Worm (Caenorhabditis elegans): ENCODE data around the gene R160.12.

Gene R160.12

ce11 chrX:4362522-4362921, 15.1 kb downstream of the R160.12 start, which contains the start of gene F14H12.7:
F14H12.7 (minus strand) TSS chrX:4362622.
- no peak for TF ChIP-seq hlh-4 (tag; optimal IDR thresholded peaks at IDR 0.05)
- no peak for TF ChIP-seq nhr-12 (tag; optimal IDR thresholded peaks at IDR 0.05)
- no peak for TF ChIP-seq Y116A8C.19 (tag; optimal IDR thresholded peaks at IDR 0.05; ENCODE audit: borderline replicate concordance)
- TF ChIP-seq snpc-4 (tag; optimal IDR thresholded peaks at IDR 0.05), result no peak
- TF ChIP-seq aha-1 (tag; optimal IDR thresholded peaks at IDR 0.05), result no peak
- no peak for TF ChIP-seq efl-3 (GFP tag; optimal IDR thresholded peaks at IDR 0.05)
- no peak for TF ChIP-seq ama-1 (optimal IDR thresholded peaks at IDR 0.05)
- no peak for TF ChIP-seq rnt-1 (tag; optimal IDR thresholded peaks at IDR 0.05)
- TF ChIP-seq tbx-2 (tag; optimal IDR thresholded peaks at IDR 0.05), result no peak
- TF ChIP-seq blmp-1 (tag; optimal IDR thresholded peaks at IDR 0.05), result no peak
- no peak for TF ChIP-seq grh-1 (GFP tag; IDR thresholded peaks at IDR 0.05)
- no peak for TF ChIP-seq ceh-82 (tag; optimal IDR thresholded peaks at IDR 0.05)
- no peak for TF ChIP-seq sox-4 (tag; optimal IDR thresholded peaks at IDR 0.05)
- no peak for TF ChIP-seq sup-37 (GFP tag; optimal IDR thresholded peaks at IDR 0.05)
- TF ChIP-seq nhr-76 (tag; optimal IDR thresholded peaks at IDR 0.05), result no peak
- TF ChIP-seq F16B12.6 (tag; optimal IDR thresholded peaks at IDR 0.05), result no peak
- no peak for TF ChIP-seq C04F5.9 (tag; optimal IDR thresholded peaks at IDR 0.05)
- TF ChIP-seq unc-98 (GFP tag; IDR thresholded peaks at IDR 0.05), result no peak
- TF ChIP-seq aly-2 (tag; optimal IDR thresholded peaks at IDR 0.05), result no peak

- TF ChIP-seq xbp-1 (tag; optimal IDR thresholded peaks at IDR 0.05) (no peak), fos-1 (tag; optimal IDR thresholded peaks at IDR 0.05) (no peak), ceh-63 (GFP tag; optimal IDR thresholded peaks at IDR 0.05) (no peak)
Measured at ce11 chrX:4359030-4359429, 18.6 kb downstream of the R160.12 start.

- TF ChIP-seq nhr-85 (tag), result no peak
- TF ChIP-seq ceh-8 (GFP tag; optimal IDR thresholded peaks at IDR 0.05), result no peak
- TF ChIP-seq egl-27 (tag; optimal IDR thresholded peaks at IDR 0.05), result no peak
- no peak for TF ChIP-seq C34B4.2 (tag; optimal IDR thresholded peaks at IDR 0.05)
- TF ChIP-seq nhr-47 (tag; optimal IDR thresholded peaks at IDR 0.05), result no peak
- no peak for TF ChIP-seq sup-37 (GFP tag; optimal IDR thresholded peaks at IDR 0.05)
- no peak for TF ChIP-seq unc-30 (tag; optimal IDR thresholded peaks at IDR 0.05)
- no peak for TF ChIP-seq ceh-82 (tag; optimal IDR thresholded peaks at IDR 0.05)
Measured at ce11 chrX:4357467-4357866, 20.1 kb downstream of the R160.12 start, which contains the start of gene F14H12.6. F14H12.6 (minus strand) TSS chrX:4357567.

- TF ChIP-seq ceh-82 (tag; optimal IDR thresholded peaks at IDR 0.05) (no peak), mep-1 (tag; optimal IDR thresholded peaks at IDR 0.05) (no peak), nhr-71 (tag; optimal IDR thresholded peaks at IDR 0.05) (no peak), C34B4.2 (tag; optimal IDR thresholded peaks at IDR 0.05) (no peak), dsc-1 (tag; optimal IDR thresholded peaks at IDR 0.05) (no peak), nhr-11 (tag; optimal IDR thresholded peaks at IDR 0.05) (no peak), zag-1 (tag; optimal IDR thresholded peaks at IDR 0.05) (no peak), ztf-4 (tag; optimal IDR thresholded peaks at IDR 0.05) (no peak), pag-3 (tag; optimal IDR thresholded peaks at IDR 0.05; ENCODE audit: borderline replicate concordance, insufficient read depth) (no peak), ces-1 (GFP tag; optimal IDR thresholded peaks at IDR 0.05) (no peak), sup-37 (GFP tag; optimal IDR thresholded peaks at IDR 0.05) (no peak), sox-4 (tag; optimal IDR thresholded peaks at IDR 0.05) (no peak), unc-130 (tag; optimal IDR thresholded peaks at IDR 0.05) (no peak), pqm-1 (tag; optimal IDR thresholded peaks at IDR 0.05) (no peak)
Measured at ce11 chrX:4353318-4353717, 24.3 kb downstream of the R160.12 start, which contains the start of gene col-165. col-165 (plus strand) TSS chrX:4353618.

Data from whole organism, L1 larva.